Fruit fly (Drosophila melanogaster) whole organism, embryonic: ENCODE results near the gene Uba2.
A peak's percentile ranks its signal among the peaks of the same experiment; 100 is the strongest.

Source experiments
- Blimp-1 ChIP-seq: fragments of 200-800 bp; sonication (Bioruptor generic); optimal IDR thresholded peaks from 3 replicates; lab custom pipeline; 2018; ENCODE audit warnings: missing biosample characterization, missing genetic modification characterization, mild to moderate bottlenecking, moderate library complexity, missing genetic modification reagents
- CG10267 ChIP-seq: fragments of 200-800 bp; sonication (Bioruptor generic); optimal IDR thresholded peaks from 2 replicates; lab custom pipeline; 2018; ENCODE audit warnings: missing biosample characterization, mild to moderate bottlenecking, missing genetic modification characterization, moderate library complexity
- CG1233 ChIP-seq: fragments of 200-800 bp; sonication (Bioruptor generic); optimal IDR thresholded peaks from 4 replicates; lab custom pipeline; 2018; ENCODE audit warnings: missing biosample characterization, mild to moderate bottlenecking, missing genetic modification characterization
- CG14860 ChIP-seq: fragments of 200-800 bp; sonication (Bioruptor generic); IDR thresholded peaks from 3 replicates; pipeline ENCODE4 v1.3.6; 2022; ENCODE audit warnings: missing biosample characterization, missing genetic modification characterization; ENCODE audit not compliant: partially characterized antibody
- CG1529 ChIP-seq: fragments of 200-800 bp; sonication (Bioruptor generic); optimal IDR thresholded peaks from 3 replicates; lab custom pipeline; 2018; ENCODE audit warnings: missing biosample characterization, missing genetic modification characterization
- CG1602 ChIP-seq: fragments of 200-800 bp; sonication (Bioruptor generic); optimal IDR thresholded peaks from 3 replicates; lab custom pipeline; 2016; ENCODE audit warnings: missing biosample characterization, missing genetic modification characterization
- CG16863 ChIP-seq: fragments of 200-800 bp; sonication (Bioruptor generic); optimal IDR thresholded peaks from 3 replicates; lab custom pipeline; 2016; ENCODE audit warnings: missing biosample characterization, missing genetic modification characterization
- CG18599 ChIP-seq: fragments of 200-800 bp; sonication (Bioruptor generic); optimal IDR thresholded peaks from 3 replicates; lab custom pipeline; 2017; ENCODE audit warnings: missing biosample characterization, missing genetic modification characterization, mild to moderate bottlenecking, moderate library complexity, missing genetic modification reagents
- CG18764 ChIP-seq: fragments of 200-800 bp; sonication (Bioruptor generic); optimal IDR thresholded peaks from 3 replicates; lab custom pipeline; 2016; ENCODE audit warnings: missing biosample characterization, missing genetic modification characterization
- CG30431 ChIP-seq: fragments of 200-800 bp; sonication (Bioruptor generic); optimal IDR thresholded peaks from 2 replicates; lab custom pipeline; 2017; ENCODE audit warnings: missing biosample characterization, missing genetic modification characterization
- CG31365 ChIP-seq: fragments of 200-800 bp; sonication (Bioruptor generic); optimal IDR thresholded peaks from 2 replicates; lab custom pipeline; 2018; ENCODE audit warnings: missing biosample characterization, mild to moderate bottlenecking, missing genetic modification characterization
- CG4328 ChIP-seq: fragments of 200-800 bp; sonication (Bioruptor generic); optimal IDR thresholded peaks from 3 replicates; lab custom pipeline; 2017; ENCODE audit warnings: missing biosample characterization, missing genetic modification reagents, missing genetic modification characterization
- CG5953 ChIP-seq: fragments of 200-800 bp; sonication (Bioruptor generic); IDR thresholded peaks from 2 replicates; pipeline ENCODE4 v1.3.6; 2022; ENCODE audit warnings: missing biosample characterization, missing genetic modification characterization
- CG8089 ChIP-seq: fragments of 200-800 bp; sonication (Bioruptor generic); optimal IDR thresholded peaks from 3 replicates; lab custom pipeline; 2016; ENCODE audit warnings: missing biosample characterization, missing genetic modification characterization
- CG9215 ChIP-seq: fragments of 200-800 bp; sonication (Bioruptor generic); IDR thresholded peaks from 2 replicates; pipeline ENCODE4 v1.3.6; 2022; ENCODE audit warnings: missing biosample characterization, missing genetic modification characterization
- CG9609 ChIP-seq: fragments of 200-800 bp; sonication (Bioruptor generic); optimal IDR thresholded peaks from 3 replicates; lab custom pipeline; 2016; ENCODE audit warnings: missing biosample characterization, missing genetic modification characterization
- Chrac-16 ChIP-seq: fragments of 200-800 bp; sonication (Bioruptor generic); optimal IDR thresholded peaks from 3 replicates; lab custom pipeline; 2016; ENCODE audit warnings: missing biosample characterization, missing genetic modification characterization
- D19B ChIP-seq: fragments of 200-800 bp; sonication (Bioruptor generic); optimal IDR thresholded peaks from 2 replicates; lab custom pipeline; 2017; ENCODE audit warnings: missing biosample characterization, mild to moderate bottlenecking, missing genetic modification characterization
- Dp ChIP-seq: fragments of 200-800 bp; sonication (Bioruptor generic); optimal IDR thresholded peaks from 2 replicates; lab custom pipeline; 2018; ENCODE audit warnings: missing biosample characterization, mild to moderate bottlenecking, missing genetic modification characterization, moderate library complexity
- Drgx ChIP-seq: fragments of 200-800 bp; sonication (Bioruptor generic); IDR thresholded peaks from 2 replicates; pipeline ENCODE4 v1.3.6; 2022; ENCODE audit warnings: missing biosample characterization, missing genetic modification characterization
- Ets65A ChIP-seq: fragments of 200-800 bp; sonication (Bioruptor generic); peaks from one replicate; lab custom pipeline; 2016; ENCODE audit warnings: missing biosample characterization, missing genetic modification characterization
- Fer2 ChIP-seq: fragments of 200-800 bp; sonication (Bioruptor generic); optimal IDR thresholded peaks from 2 replicates; lab custom pipeline; 2018; ENCODE audit warnings: missing biosample characterization, mild to moderate bottlenecking, missing genetic modification characterization, moderate library complexity
- Hand ChIP-seq: fragments of 200-800 bp; sonication (Bioruptor generic); optimal IDR thresholded peaks from 2 replicates; lab custom pipeline; 2017; ENCODE audit warnings: mild to moderate bottlenecking, missing biosample characterization, missing genetic modification reagents, missing genetic modification characterization
- Mes4 ChIP-seq: fragments of 200-800 bp; sonication (Bioruptor generic); optimal IDR thresholded peaks from 2 replicates; lab custom pipeline; 2016; ENCODE audit warnings: missing biosample characterization, missing genetic modification characterization
- Myb ChIP-seq: fragments of 200-800 bp; sonication (Bioruptor generic); optimal IDR thresholded peaks from 2 replicates; lab custom pipeline; 2016; ENCODE audit warnings: missing biosample characterization, missing genetic modification characterization
- Neu2 ChIP-seq: fragments of 200-800 bp; sonication (Bioruptor generic); optimal IDR thresholded peaks from 3 replicates; lab custom pipeline; 2016; ENCODE audit warnings: missing biosample characterization, missing genetic modification characterization, borderline replicate concordance
- Oaz ChIP-seq: fragments of 200-800 bp; sonication (Bioruptor generic); IDR thresholded peaks from 2 replicates; pipeline ENCODE4 v1.3.6; 2022; ENCODE audit warnings: missing biosample characterization, missing genetic modification characterization
- Side ChIP-seq: fragments of 200-800 bp; sonication (Bioruptor generic); optimal IDR thresholded peaks from 2 replicates; lab custom pipeline; 2016; ENCODE audit warnings: missing biosample characterization, missing genetic modification characterization
- Sin3A ChIP-seq: fragments of >200 bp; optimal IDR thresholded peaks from 2 replicates; lab custom pipeline; 2018
- ac ChIP-seq: fragments of 200-800 bp; sonication (Bioruptor generic); optimal IDR thresholded peaks from 3 replicates; lab custom pipeline; 2017; ENCODE audit warnings: missing biosample characterization, mild to moderate bottlenecking, missing genetic modification characterization
- aop ChIP-seq: fragments of 200-800 bp; sonication (Bioruptor generic); IDR thresholded peaks from 2 replicates; pipeline ENCODE4 v1.3.6; 2022; ENCODE audit warnings: missing biosample characterization, missing genetic modification characterization
- br ChIP-seq: fragments of >200 bp; optimal IDR thresholded peaks from 2 replicates; lab custom pipeline; 2017
- cas ChIP-seq: fragments of 200-800 bp; sonication (Bioruptor generic); IDR thresholded peaks from 2 replicates; pipeline ENCODE4 v1.3.6; 2022; ENCODE audit warnings: missing biosample characterization, missing genetic modification characterization
- danr ChIP-seq: fragments of 200-800 bp; sonication (Bioruptor generic); IDR thresholded peaks from 2 replicates; pipeline ENCODE4 v1.3.6; 2022; ENCODE audit warnings: missing biosample characterization, missing genetic modification characterization
- dmrt11E ChIP-seq: fragments of 200-800 bp; sonication (Bioruptor generic); optimal IDR thresholded peaks from 3 replicates; lab custom pipeline; 2018; ENCODE audit warnings: missing biosample characterization, mild to moderate bottlenecking, missing genetic modification characterization, moderate library complexity
- dmrt99B ChIP-seq: fragments of 200-800 bp; sonication (Bioruptor generic); optimal IDR thresholded peaks from 2 replicates; lab custom pipeline; 2018; ENCODE audit warnings: missing biosample characterization, mild to moderate bottlenecking, missing genetic modification characterization, moderate library complexity
- en ChIP-seq: fragments of 200-800 bp; sonication (Bioruptor generic); optimal IDR thresholded peaks from 2 replicates; lab custom pipeline; 2016; ENCODE audit warnings: missing biosample characterization, missing genetic modification characterization
- hbn ChIP-seq: fragments of 200-800 bp; sonication (Bioruptor generic); IDR thresholded peaks from 2 replicates; pipeline ENCODE4 v1.3.6; 2022; ENCODE audit warnings: missing biosample characterization, missing genetic modification characterization; ENCODE audit not compliant: partially characterized antibody
- jumu ChIP-seq: fragments of 200-800 bp; sonication (Bioruptor generic); optimal IDR thresholded peaks from 3 replicates; lab custom pipeline; 2016; ENCODE audit warnings: missing biosample characterization, missing genetic modification characterization
- lbe ChIP-seq: fragments of 200-800 bp; sonication (Bioruptor generic); optimal IDR thresholded peaks from 2 replicates; lab custom pipeline; 2016; ENCODE audit warnings: missing biosample characterization, mild to moderate bottlenecking, missing genetic modification characterization
- maf-S ChIP-seq: fragments of 200-800 bp; sonication (Bioruptor generic); optimal IDR thresholded peaks from 2 replicates; lab custom pipeline; 2016; ENCODE audit warnings: missing biosample characterization, missing genetic modification characterization
- mam ChIP-seq: fragments of 200-800 bp; sonication (Bioruptor generic); optimal IDR thresholded peaks from 3 replicates; lab custom pipeline; 2016; ENCODE audit warnings: missing biosample characterization, missing genetic modification characterization
- pfk ChIP-seq: fragments of 200-800 bp; sonication (Bioruptor generic); optimal IDR thresholded peaks from 2 replicates; lab custom pipeline; 2018; ENCODE audit warnings: missing biosample characterization, mild to moderate bottlenecking, missing genetic modification characterization, moderate library complexity
- prd ChIP-seq, 3 experiments: fragments of >200 bp in 2 of 3; fragments of 200-800 bp in 1 of 3; sonication (Bioruptor generic) in 1 of 3; optimal IDR thresholded peaks in 2 of 3; IDR thresholded peaks in 1 of 3; 2 replicates in 2 of 3; 3 replicates in 1 of 3; pipeline versions ENCODE4 v1.3.6 to Lab custom; 2017 to 2022; ENCODE audit warnings: missing biosample characterization in 1 of 3, missing genetic modification characterization in 1 of 3
- scrt ChIP-seq: fragments of 200-800 bp; sonication (Bioruptor generic); optimal IDR thresholded peaks from 2 replicates; lab custom pipeline; 2018; ENCODE audit warnings: missing biosample characterization, mild to moderate bottlenecking, missing genetic modification characterization, moderate library complexity
- slp2 ChIP-seq: fragments of 200-800 bp; sonication (Bioruptor generic); optimal IDR thresholded peaks from 2 replicates; lab custom pipeline; 2016; ENCODE audit warnings: missing biosample characterization, missing genetic modification characterization
- stc ChIP-seq: fragments of 200-800 bp; sonication (Bioruptor generic); IDR thresholded peaks from 2 replicates; pipeline ENCODE4 v1.3.6; 2022; ENCODE audit warnings: missing biosample characterization, missing genetic modification characterization
- stwl ChIP-seq: fragments of 200-800 bp; sonication (Bioruptor generic); optimal IDR thresholded peaks from 3 replicates; lab custom pipeline; 2018; ENCODE audit warnings: missing biosample characterization, mild to moderate bottlenecking, missing genetic modification characterization, moderate library complexity
- tap ChIP-seq: fragments of 200-800 bp; optimal IDR thresholded peaks from 3 replicates; lab custom pipeline; 2019; ENCODE audit warnings: missing biosample characterization, mild to moderate bottlenecking, missing genetic modification characterization, moderate library complexity
- toy ChIP-seq: fragments of 200-800 bp; sonication (Bioruptor generic); IDR thresholded peaks from 2 replicates; pipeline ENCODE4 v1.3.6; 2022; ENCODE audit warnings: missing biosample characterization, missing genetic modification characterization
- zfh1 ChIP-seq: fragments of 200-800 bp; sonication (Bioruptor generic); IDR thresholded peaks from 3 replicates; pipeline ENCODE4 v1.3.6; 2022; ENCODE audit warnings: missing biosample characterization, missing genetic modification characterization

The Uba2 gene

dm6 chr3L:8096106-8096558 is 31.5 kb downstream of the Uba2 start (continued):
- TF ChIP-seq maf-S (GFP tag; lab: Kevin White, UChicago): peak; percentile 79
- peak; percentile 44 for TF ChIP-seq CG8089 (GFP tag; lab: Kevin White, UChicago)
- peak; percentile 53 for TF ChIP-seq lbe (GFP tag; lab: Kevin White, UChicago)
- TF ChIP-seq Side: peak; percentile 92
- no peak for TF ChIP-seq hbn
- peak; percentile 69 for TF ChIP-seq CG5953 (GFP tag; lab: Robert Waterston, UW)
- peak; percentile 93 for TF ChIP-seq Chrac-16
- TF ChIP-seq zfh1 (GFP tag; lab: Robert Waterston, UW): peak; percentile 80; the same call in 2 of the 3 replicates
- TF ChIP-seq CG1529 (GFP tag; lab: Kevin White, UChicago): peak; percentile 69
- TF ChIP-seq CG16863: peak; percentile 45
- TF ChIP-seq br: no peak
- peak; percentile 89 for TF ChIP-seq danr (GFP tag; lab: Robert Waterston, UW)
- TF ChIP-seq stc: peak; percentile 94
- TF ChIP-seq CG14860 (GFP tag; lab: Robert Waterston, UW): no peak
- TF ChIP-seq dmrt99B (tag; lab: Kevin White, UChicago): peak; percentile 96
- TF ChIP-seq pfk (GFP tag; lab: Kevin White, UChicago): no peak
- peak; percentile 63 for TF ChIP-seq slp2
- peak; percentile 55 for TF ChIP-seq en (GFP tag; lab: Kevin White, UChicago)
- no peak for TF ChIP-seq aop (GFP tag; lab: Robert Waterston, UW)
- TF ChIP-seq Dp (GFP tag; lab: Kevin White, UChicago): peak; percentile 14
- peak; percentile 89 for TF ChIP-seq tap
- no peak for TF ChIP-seq stwl (tag; lab: Kevin White, UChicago)
- peak; percentile 74 for TF ChIP-seq CG9609 (GFP tag; lab: Kevin White, UChicago)
- peak; percentile 72 for TF ChIP-seq Blimp-1 (GFP tag; lab: Kevin White, UChicago)
- TF ChIP-seq Ets65A (GFP tag; lab: Kevin White, UChicago): peak; percentile 96
- peak; percentile 89 for TF ChIP-seq toy (GFP tag; lab: Robert Waterston, UW)
- TF ChIP-seq jumu (GFP tag; lab: Kevin White, UChicago): peak; percentile 67
- TF ChIP-seq Sin3A: no peak
- peak; percentile 76 for TF ChIP-seq CG10267 (tag; lab: Kevin White, UChicago)
- no peak for TF ChIP-seq ac (GFP tag; lab: Kevin White, UChicago)
- TF ChIP-seq Drgx (GFP tag; lab: Robert Waterston, UW): peak; percentile 97
- peak; percentile 77 for TF ChIP-seq CG30431 (GFP tag; lab: Kevin White, UChicago)
- peak; percentile 94 for TF ChIP-seq scrt (GFP tag; lab: Kevin White, UChicago)
- TF ChIP-seq Mes4: no peak
- TF ChIP-seq mam (GFP tag; lab: Kevin White, UChicago): peak; percentile 89
- TF ChIP-seq prd (optimal IDR thresholded peaks at IDR 0.05; lab: Kevin White, UChicago): no peak
- peak; percentile 95 for TF ChIP-seq prd (GFP tag; IDR thresholded peaks at IDR 0.05; lab: Robert Waterston, UW)
- peak; percentile 64 for TF ChIP-seq Myb (GFP tag; lab: Kevin White, UChicago)
- TF ChIP-seq cas (GFP tag; lab: Robert Waterston, UW): peak; percentile 90
- peak; percentile 96 for TF ChIP-seq CG9215 (GFP tag; lab: Robert Waterston, UW)
- TF ChIP-seq CG18764 (GFP tag; lab: Kevin White, UChicago): peak; percentile 76
- peak; percentile 99 for TF ChIP-seq CG18599 (GFP tag; lab: Kevin White, UChicago)
- no peak for TF ChIP-seq Neu2 (GFP tag; lab: Kevin White, UChicago)
- no peak for TF ChIP-seq dmrt11E (tag; lab: Kevin White, UChicago)
- peak; percentile 46 for TF ChIP-seq CG31365 (tag; lab: Kevin White, UChicago)
- TF ChIP-seq CG1602: peak; percentile 89
- peak; percentile 90 for TF ChIP-seq Fer2 (tag; lab: Kevin White, UChicago)
- TF ChIP-seq Hand: peak; percentile 97
- TF ChIP-seq D19B (GFP tag; lab: Kevin White, UChicago): peak; percentile 89
- peak; percentile 92 for TF ChIP-seq Oaz (GFP tag; lab: Robert Waterston, UW)
- TF ChIP-seq CG4328: peak; percentile 95
- peak; percentile 90 for TF ChIP-seq CG1233 (GFP tag; lab: Kevin White, UChicago)
